Worm (Caenorhabditis elegans): ENCODE data around the gene C08E8.9.

- no peak for TF ChIP-seq lsy-2 (tag; optimal IDR thresholded peaks at IDR 0.05)
- TF ChIP-seq T26A8.4 (GFP tag; IDR thresholded peaks at IDR 0.05) = no peak
- no peak for TF ChIP-seq dpl-1 (GFP tag; optimal IDR thresholded peaks at IDR 0.05)
- no peak for TF ChIP-seq unc-62 (GFP tag; optimal IDR thresholded peaks at IDR 0.05 in 1 of 2)
- no peak for TF ChIP-seq unc-62 (tag; optimal IDR thresholded peaks at IDR 0.05)
- TF ChIP-seq nhr-6 (tag; optimal IDR thresholded peaks at IDR 0.05) = no peak
- TF ChIP-seq tra-1 (GFP tag; IDR thresholded peaks at IDR 0.05) = no peak
- no peak for TF ChIP-seq ceh-82 (tag; optimal IDR thresholded peaks at IDR 0.05)
- TF ChIP-seq Y105C5A.15 (GFP tag; IDR thresholded peaks at IDR 0.05) = no peak
- no peak for TF ChIP-seq daf-16 (GFP tag; optimal IDR thresholded peaks at IDR 0.05)
- no peak for TF ChIP-seq daf-16 (tag; optimal IDR thresholded peaks at IDR 0.05)
- TF ChIP-seq Y48G9A.11 (GFP tag; IDR thresholded peaks at IDR 0.05) = no peak
- no peak for TF ChIP-seq daf-12 (tag; optimal IDR thresholded peaks at IDR 0.05)
Measured at ce11 chrV:18410142-18410541, 45.5 kb downstream of the C08E8.9 start, which contains the start of gene srh-207.
